Fruit fly (Drosophila melanogaster): Measurements from ENCODE around the gene CG9518.

The CG9518 gene

DNA sequence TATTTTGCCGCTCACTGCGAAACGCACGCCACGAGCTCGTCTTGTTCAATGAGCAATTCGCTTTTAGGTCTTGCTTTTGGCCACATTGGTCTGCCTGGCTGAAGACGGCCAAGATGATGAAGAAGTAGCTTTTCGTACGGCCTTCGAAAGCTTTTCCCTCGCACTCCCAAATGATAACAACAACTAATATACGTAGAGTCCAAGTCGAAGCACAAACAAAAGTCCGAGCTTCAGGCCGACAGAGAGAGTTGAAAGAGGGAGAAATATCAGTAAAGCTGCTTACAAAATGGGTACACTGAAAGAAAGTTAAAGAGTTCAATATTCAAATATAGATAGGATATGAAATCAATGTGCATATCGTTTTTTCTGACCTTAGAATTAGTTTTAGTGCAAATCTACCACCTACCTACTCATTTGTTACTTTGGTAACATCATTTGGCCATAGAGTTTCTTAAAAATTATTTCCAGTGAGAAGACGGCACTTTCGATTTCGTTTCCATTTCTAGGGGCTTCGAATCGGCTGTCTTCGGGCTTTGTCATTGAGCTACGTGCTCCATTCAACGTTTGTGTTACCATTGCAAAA, 11.6 kb upstream of the CG9518 start, which contains the start of the genes CG45064 and CG45065 (continued):
- TF ChIP-seq Lpt (GFP tag; optimal IDR thresholded peaks at IDR 0.05) (peak; percentile 91), dsx (GFP tag; optimal IDR thresholded peaks at IDR 0.05; ENCODE audit: poor library complexity, severe bottlenecking) (peak; percentile 82), CG11902 (GFP tag; optimal IDR thresholded peaks at IDR 0.05) (peak; percentile 80), Ets96B (tag; optimal IDR thresholded peaks at IDR 0.05) (peak; percentile 63), CG34406 (GFP tag; optimal IDR thresholded peaks at IDR 0.05) (peak; percentile 90), achi (GFP tag; optimal IDR thresholded peaks at IDR 0.05) (peak; percentile 84), CG9139 (GFP tag; optimal IDR thresholded peaks at IDR 0.05) (no peak), net (GFP tag; optimal IDR thresholded peaks at IDR 0.05) (peak; percentile 88), Eip78C (GFP tag) (peak; percentile 97), spab (GFP tag; optimal IDR thresholded peaks at IDR 0.05) (peak; percentile 45), CG15336 (GFP tag; IDR thresholded peaks at IDR 0.05) (peak; percentile 93), fkh (GFP tag; optimal IDR thresholded peaks at IDR 0.05) (peak; percentile 8), Sox15 (GFP tag; optimal IDR thresholded peaks at IDR 0.05) (peak; percentile 86), CG8119 (GFP tag; IDR thresholded peaks at IDR 0.05) (peak; percentile 94), CG7368 (GFP tag; optimal IDR thresholded peaks at IDR 0.05) (peak; percentile 79), salr (GFP tag; optimal IDR thresholded peaks at IDR 0.05) (peak in 1 of 2 experiments; percentile 57), CG6854 (GFP tag; optimal IDR thresholded peaks at IDR 0.05) (no peak), lz (GFP tag; optimal IDR thresholded peaks at IDR 0.05) (peak; percentile 86), CG6808 (GFP tag; optimal IDR thresholded peaks at IDR 0.05) (peak; percentile 47), CG3032 (tag; optimal IDR thresholded peaks at IDR 0.05) (peak; percentile 64), CG1621 (tag; optimal IDR thresholded peaks at IDR 0.05) (no peak), eg (GFP tag; IDR thresholded peaks at IDR 0.05) (peak; percentile 94), CG10669 (GFP tag; optimal IDR thresholded peaks at IDR 0.05) (peak; percentile 66), Gug (GFP tag; IDR thresholded peaks at IDR 0.05) (peak; percentile 83), svp (GFP tag) (peak; percentile 67), CG6163 (GFP tag; IDR thresholded peaks at IDR 0.05) (peak; percentile 91), Blimp-1 (GFP tag; optimal IDR thresholded peaks at IDR 0.05) (peak; percentile 98), Hr4 (GFP tag; optimal IDR thresholded peaks at IDR 0.05) (peak; percentile 97), CG3919 (GFP tag; optimal IDR thresholded peaks at IDR 0.05) (peak; percentile 89)

DNA sequence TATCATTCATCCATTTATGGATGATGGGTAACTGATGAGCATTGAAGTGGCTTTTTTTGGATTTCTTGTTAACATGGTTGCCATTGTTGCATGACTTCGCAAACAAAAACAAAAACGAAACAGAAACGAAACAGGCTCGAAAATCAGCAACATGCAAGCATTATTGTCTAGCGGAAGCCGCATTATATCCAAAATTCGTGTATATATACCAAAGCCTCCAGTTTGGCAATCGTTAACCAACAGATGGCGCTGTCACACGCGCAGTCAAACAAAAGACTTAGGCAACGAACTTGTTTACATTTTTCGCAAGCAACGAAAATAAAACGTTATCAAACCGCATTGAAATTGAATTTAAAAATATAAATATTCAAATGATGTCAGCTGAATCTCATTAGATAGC, 7.9 kb upstream of the CG9518 start:
- TF ChIP-seq CG15336 (GFP tag; IDR thresholded peaks at IDR 0.05): no peak
- no peak for TF ChIP-seq spab (GFP tag; optimal IDR thresholded peaks at IDR 0.05)
- no peak for TF ChIP-seq Sox102F (GFP tag; optimal IDR thresholded peaks at IDR 0.05)
- no peak for TF ChIP-seq svp (GFP tag)
- TF ChIP-seq CG16779 (tag; optimal IDR thresholded peaks at IDR 0.05): no peak
- TF ChIP-seq achi (GFP tag; optimal IDR thresholded peaks at IDR 0.05): no peak
- no peak for TF ChIP-seq dac (GFP tag; optimal IDR thresholded peaks at IDR 0.05)
- TF ChIP-seq Eip93F (GFP tag; optimal IDR thresholded peaks at IDR 0.05): no peak
- no peak for TF ChIP-seq Eip78C (GFP tag)
- no peak for TF ChIP-seq cyc (GFP tag; optimal IDR thresholded peaks at IDR 0.05)
- TF ChIP-seq Smox (GFP tag; optimal IDR thresholded peaks at IDR 0.05): no peak
- no peak for TF ChIP-seq net (GFP tag; optimal IDR thresholded peaks at IDR 0.05)
- TF ChIP-seq CG34406 (GFP tag; optimal IDR thresholded peaks at IDR 0.05): no peak
- TF ChIP-seq Hr39 (GFP tag; optimal IDR thresholded peaks at IDR 0.05): no peak
- TF ChIP-seq CG10631 (GFP tag; optimal IDR thresholded peaks at IDR 0.05): no peak

DNA sequence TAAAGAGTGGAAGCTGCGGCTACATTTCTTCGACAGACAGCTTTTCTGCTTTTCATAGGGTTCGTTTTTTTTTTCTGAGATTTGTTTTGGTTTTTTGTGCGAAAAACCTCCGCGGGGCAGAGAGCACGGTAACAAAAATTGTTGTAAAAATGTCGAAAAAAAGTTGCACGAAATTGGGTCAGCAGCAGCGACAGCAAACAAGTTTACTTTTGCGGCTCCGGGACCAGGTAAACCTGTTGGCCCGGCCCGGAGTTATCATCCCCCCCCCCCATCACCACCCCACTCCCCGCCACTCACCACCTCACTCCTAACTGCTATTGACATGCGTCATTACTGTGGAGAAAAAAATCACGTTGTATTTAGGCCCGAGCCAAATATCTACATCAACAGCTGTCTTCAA, 2.6 kb downstream of the CG9518 start:
- TF ChIP-seq CG4318 (GFP tag; optimal IDR thresholded peaks at IDR 0.05) (no peak), Eip93F (GFP tag; optimal IDR thresholded peaks at IDR 0.05) (no peak), CG11762 (GFP tag; optimal IDR thresholded peaks at IDR 0.05; ENCODE audit: insufficient read depth) (no peak), salr (GFP tag; optimal IDR thresholded peaks at IDR 0.05) (no peak), CG31627 (GFP tag; optimal IDR thresholded peaks at IDR 0.05) (no peak), CG1621 (tag; optimal IDR thresholded peaks at IDR 0.05) (no peak), CG16779 (tag; optimal IDR thresholded peaks at IDR 0.05) (no peak), fd85E (GFP tag; optimal IDR thresholded peaks at IDR 0.05) (no peak), Sox14 (GFP tag; optimal IDR thresholded peaks at IDR 0.05) (no peak), CG8319 (GFP tag; optimal IDR thresholded peaks at IDR 0.05) (no peak), Smox (GFP tag; optimal IDR thresholded peaks at IDR 0.05) (no peak), Lpt (GFP tag; optimal IDR thresholded peaks at IDR 0.05) (peak; percentile 4), Eip78C (GFP tag) (peak; percentile 32), topi (GFP tag; optimal IDR thresholded peaks at IDR 0.05) (no peak), CG8119 (GFP tag; IDR thresholded peaks at IDR 0.05) (no peak; the same call in 2 of the 3 replicates), svp (GFP tag) (no peak), fd59A (GFP tag; optimal IDR thresholded peaks at IDR 0.05) (no peak), Blimp-1 (GFP tag; optimal IDR thresholded peaks at IDR 0.05) (peak; percentile 40), CG11294 (GFP tag; IDR thresholded peaks at IDR 0.05) (no peak), Ets21C (GFP tag; optimal IDR thresholded peaks at IDR 0.05) (no peak), Met (GFP tag; optimal IDR thresholded peaks at IDR 0.05) (no peak)
